Worm (Caenorhabditis elegans) whole organism, young adult: Measurements from ENCODE around the gene rig-1.

Source experiments
- C17E4.6 ChIP-seq: fragments of 200-800 bp; sonication (Bioruptor generic); IDR thresholded peaks from 2 replicates; pipeline ENCODE4 v1.3.6; 2022; ENCODE audit warnings: missing genetic modification reagents, missing genetic modification characterization, missing compliant biosample characterization
- F22D6.2 ChIP-seq: sonication (generic microtip); optimal IDR thresholded peaks from 2 replicates; lab custom pipeline; 2016; ENCODE audit warnings: mild to moderate bottlenecking, missing genetic modification characterization, missing compliant biosample characterization
- F23B12.7 ChIP-seq: sonication (generic microtip); optimal IDR thresholded peaks from 2 replicates; lab custom pipeline; 2017; ENCODE audit warnings: missing genetic modification characterization, mild to moderate bottlenecking, missing compliant biosample characterization, antibody characterized with exemption, moderate library complexity; ENCODE audit not compliant: insufficient read depth
- F49E8.2 ChIP-seq: sonication (generic microtip); optimal IDR thresholded peaks from 3 replicates; lab custom pipeline; 2017; ENCODE audit warnings: missing genetic modification characterization, mild to moderate bottlenecking, missing compliant biosample characterization, antibody characterized with exemption, moderate library complexity; ENCODE audit not compliant: insufficient read depth
- F52B5.7 ChIP-seq: sonication (generic microtip); optimal IDR thresholded peaks from 2 replicates; lab custom pipeline; 2016; ENCODE audit warnings: mild to moderate bottlenecking, missing genetic modification characterization, missing compliant biosample characterization
- Y67H2A.10 ChIP-seq: fragments of 200-800 bp; sonication (Bioruptor generic); conservative IDR thresholded peaks from 2 replicates; pipeline ENCODE4 v1.3.6; 2022; ENCODE audit warnings: missing genetic modification reagents, missing genetic modification characterization, missing compliant biosample characterization
- Y79H2A.3 ChIP-seq: fragments of 200-800 bp; sonication (Bioruptor generic); conservative IDR thresholded peaks from 2 replicates; pipeline ENCODE4 v1.3.6; 2022; ENCODE audit warnings: missing genetic modification reagents, missing genetic modification characterization, missing compliant biosample characterization
- ZK185.1 ChIP-seq: sonication (generic microtip); optimal IDR thresholded peaks from 2 replicates; lab custom pipeline; 2016; ENCODE audit warnings: mild to moderate bottlenecking, missing genetic modification characterization, missing compliant biosample characterization; ENCODE audit not compliant: poor library complexity, severe bottlenecking
- akir-1 ChIP-seq: fragments of 200-800 bp; sonication (Bioruptor generic); optimal IDR thresholded peaks from 2 replicates; lab custom pipeline; 2018; ENCODE audit warnings: mild to moderate bottlenecking, missing genetic modification characterization, moderate library complexity, missing compliant biosample characterization
- ama-1 ChIP-seq, 3 experiments: fragments of 150-350 bp in 1 of 3; sonication (generic microtip) in 2 of 3; optimal IDR thresholded peaks; 2 replicates each; lab custom pipeline; 2014 to 2018; ENCODE audit warnings: missing biosample characterization in 2 of 3, missing genetic modification characterization in 2 of 3, missing genetic modification reagents in 2 of 3
- cebp-2 ChIP-seq: fragments of 200-800 bp; sonication (Bioruptor generic); IDR thresholded peaks from 2 replicates; pipeline ENCODE4 v1.3.6; 2022; ENCODE audit warnings: missing genetic modification characterization, missing compliant biosample characterization
- ceh-40 ChIP-seq: fragments of 200-800 bp; sonication (Bioruptor generic); IDR thresholded peaks from 2 replicates; pipeline ENCODE4 v1.3.6; 2022; ENCODE audit warnings: missing genetic modification characterization, missing compliant biosample characterization
- ceh-58 ChIP-seq: fragments of 200-800 bp; sonication (Bioruptor generic); IDR thresholded peaks from 2 replicates; pipeline ENCODE4 v1.3.6; 2022; ENCODE audit warnings: missing genetic modification characterization, missing compliant biosample characterization
- ceh-91 ChIP-seq: fragments of 200-800 bp; sonication (Bioruptor generic); IDR thresholded peaks from 2 replicates; pipeline ENCODE4 v1.3.6; 2022; ENCODE audit warnings: missing genetic modification reagents, missing genetic modification characterization, missing compliant biosample characterization
- dpff-1 ChIP-seq: sonication (generic microtip); optimal IDR thresholded peaks from 2 replicates; lab custom pipeline; 2017; ENCODE audit warnings: mild to moderate bottlenecking, missing genetic modification characterization, missing compliant biosample characterization
- dpl-1 ChIP-seq: fragments of 150-350 bp; optimal IDR thresholded peaks from 2 replicates; lab custom pipeline; 2014; ENCODE audit warnings: missing biosample characterization, missing genetic modification reagents, missing genetic modification characterization
- egl-18 ChIP-seq: fragments of 200-800 bp; sonication (Bioruptor generic); IDR thresholded peaks from 2 replicates; pipeline ENCODE4 v1.3.6; 2022; ENCODE audit warnings: missing genetic modification reagents, missing genetic modification characterization, missing compliant biosample characterization
- ets-4 ChIP-seq: fragments of 200-800 bp; sonication (Bioruptor generic); optimal IDR thresholded peaks from 2 replicates; lab custom pipeline; 2018; ENCODE audit warnings: mild to moderate bottlenecking, missing genetic modification characterization, missing compliant biosample characterization
- gei-17 ChIP-seq: fragments of 200-800 bp; sonication (Bioruptor generic); optimal IDR thresholded peaks from 2 replicates; lab custom pipeline; 2018; ENCODE audit warnings: mild to moderate bottlenecking, missing genetic modification characterization, missing compliant biosample characterization
- hmg-1.2 ChIP-seq: fragments of 200-800 bp; sonication (Bioruptor generic); IDR thresholded peaks from 2 replicates; pipeline ENCODE4 v1.3.6; 2022; ENCODE audit warnings: missing genetic modification reagents, missing genetic modification characterization, missing compliant biosample characterization
- hsf-1 ChIP-seq: fragments of 200-800 bp; sonication (Bioruptor generic); IDR thresholded peaks from 2 replicates; pipeline ENCODE4 v1.3.6; 2022; ENCODE audit warnings: missing genetic modification reagents, missing genetic modification characterization, missing compliant biosample characterization
- let-607 ChIP-seq, 2 experiments: fragments of 200-800 bp in 1 of 2; sonication (Bioruptor generic) in 1 of 2; sonication (generic microtip) in 1 of 2; optimal IDR thresholded peaks; 2 replicates each; lab custom pipeline; 2016 to 2018; ENCODE audit warnings: mild to moderate bottlenecking in 2 of 2, missing compliant biosample characterization in 2 of 2, missing genetic modification characterization in 2 of 2, moderate library complexity in 2 of 2, missing genotype in 1 of 2
- lsy-27 ChIP-seq: sonication (generic microtip); optimal IDR thresholded peaks from 2 replicates; lab custom pipeline; 2017; ENCODE audit warnings: missing genetic modification characterization, mild to moderate bottlenecking, missing compliant biosample characterization, antibody characterized with exemption, missing genotype, borderline replicate concordance; ENCODE audit not compliant: insufficient read depth
- madf-3 ChIP-seq: fragments of 200-800 bp; sonication (Bioruptor generic); IDR thresholded peaks from 2 replicates; pipeline ENCODE4 v1.3.6; 2022; ENCODE audit warnings: missing genetic modification reagents, missing genetic modification characterization, missing compliant biosample characterization
- mcd-1 ChIP-seq: fragments of 200-800 bp; sonication (Bioruptor generic); IDR thresholded peaks from 2 replicates; pipeline ENCODE4 v1.3.6; 2022; ENCODE audit warnings: missing genetic modification reagents, missing genetic modification characterization, missing compliant biosample characterization
- pbrm-1 ChIP-seq: fragments of 200-800 bp; sonication (Bioruptor generic); IDR thresholded peaks from 2 replicates; pipeline ENCODE4 v1.3.6; 2022; ENCODE audit warnings: missing genetic modification reagents, missing genetic modification characterization, missing compliant biosample characterization
- rcor-1 ChIP-seq: fragments of 200-800 bp; sonication (Bioruptor generic); IDR thresholded peaks from 2 replicates; pipeline ENCODE4 v1.3.6; 2022; ENCODE audit warnings: missing genetic modification reagents, missing genetic modification characterization, missing compliant biosample characterization
- rec-8 ChIP-seq, 2 experiments: sonication (generic microtip); optimal IDR thresholded peaks; 2 replicates each; lab custom pipeline; 2016; ENCODE audit warnings: mild to moderate bottlenecking in 2 of 2, missing genetic modification characterization in 2 of 2, missing genetic modification reagents in 2 of 2, missing genotype in 2 of 2, missing biosample characterization in 1 of 2, missing compliant biosample characterization in 1 of 2, moderate library complexity in 1 of 2
- sea-2 ChIP-seq: fragments of 200-800 bp; sonication (Bioruptor generic); IDR thresholded peaks from 2 replicates; pipeline ENCODE4 v1.3.6; 2022; ENCODE audit warnings: missing genetic modification characterization, missing compliant biosample characterization
- snpc-1.1 ChIP-seq: sonication (generic microtip); optimal IDR thresholded peaks from 2 replicates; lab custom pipeline; 2017; ENCODE audit warnings: missing genetic modification characterization, mild to moderate bottlenecking, missing compliant biosample characterization, antibody characterized with exemption, moderate library complexity, missing genotype, missing genetic modification reagents; ENCODE audit not compliant: insufficient read depth
- snpc-3.4 ChIP-seq: sonication (generic microtip); optimal IDR thresholded peaks from 2 replicates; lab custom pipeline; 2017; ENCODE audit warnings: missing genetic modification characterization, mild to moderate bottlenecking, missing compliant biosample characterization, antibody characterized with exemption, moderate library complexity, missing genotype, missing genetic modification reagents
- snpc-4 ChIP-seq, 5 experiments: fragments of 150-350 bp in 1 of 5; sonication (generic microtip) in 4 of 5; optimal IDR thresholded peaks; 2 replicates each; lab custom pipeline; 2014 to 2018; ENCODE audit warnings: missing genetic modification characterization in 5 of 5, missing biosample characterization in 3 of 5, antibody characterized with exemption in 2 of 5, mild to moderate bottlenecking in 2 of 5, missing compliant biosample characterization in 2 of 5, missing genotype in 2 of 5, moderate library complexity in 2 of 5, missing genetic modification reagents in 1 of 5
- tbx-9 ChIP-seq: sonication (generic microtip); optimal IDR thresholded peaks from 2 replicates; lab custom pipeline; 2016; ENCODE audit warnings: borderline replicate concordance, missing genetic modification characterization, inconsistent platforms, missing compliant biosample characterization
- xnd-1 ChIP-seq: sonication (generic microtip); optimal IDR thresholded peaks from 2 replicates; lab custom pipeline; 2016; ENCODE audit warnings: missing genotype, missing genetic modification reagents, missing genetic modification characterization, missing compliant biosample characterization
- ztf-3 ChIP-seq: fragments of 200-800 bp; sonication (Bioruptor generic); optimal IDR thresholded peaks from 2 replicates; lab custom pipeline; 2018; ENCODE audit warnings: mild to moderate bottlenecking, missing genetic modification characterization, missing compliant biosample characterization

rig-1 gene

ce11 chrX:8697517-8697916 lies 37.1 kb downstream of the rig-1 start, which contains the start of gene frpr-8:
TSS of gene frpr-8 (plus strand) at chrX:8697817.
- TF ChIP-seq dpff-1 (tag; lab: Kevin White, UChicago) (no peak), xnd-1 (tag; lab: Kevin White, UChicago) (no peak)

- TF ChIP-seq F22D6.2 (tag; lab: Kevin White, UChicago) (no peak), F52B5.7 (tag; lab: Kevin White, UChicago) (no peak), snpc-3.4 (tag; lab: Kevin White, UChicago) (peak; percentile 30), sea-2 (GFP tag; lab: Robert Waterston, UW) (no peak), ceh-58 (no peak), lsy-27 (tag; lab: Kevin White, UChicago) (no peak), let-607 (tag; optimal IDR thresholded peaks at IDR 0.05; lab: Kevin White, UChicago) (no peak), mcd-1 (GFP tag; lab: Robert Waterston, UW) (no peak), tbx-9 (tag; lab: Kevin White, UChicago) (no peak), snpc-1.1 (tag; lab: Kevin White, UChicago) (peak; percentile 86), ama-1 (optimal IDR thresholded peaks at IDR 0.05; lab: Kevin White, UChicago) (no peak), ama-1 (GFP tag; optimal IDR thresholded peaks at IDR 0.05; lab: Kevin White, UChicago) (no peak), pbrm-1 (GFP tag; lab: Robert Waterston, UW) (no peak), madf-3 (GFP tag; lab: Robert Waterston, UW) (no peak), snpc-4 (GFP tag; optimal IDR thresholded peaks at IDR 0.05; lab: Kevin White, UChicago) (peak; percentile 63), snpc-4 (tag; optimal IDR thresholded peaks at IDR 0.05; lab: Kevin White, UChicago) (peak in 2 of 4 experiments; percentile 80 to 90), egl-18 (GFP tag; lab: Robert Waterston, UW) (no peak), F23B12.7 (tag; lab: Kevin White, UChicago) (no peak)
Measured at ce11 chrX:8703664-8704356, 43.4 kb downstream of the rig-1 start, which contains the start of gene jbts-14. TSS of gene jbts-14 (plus strand) at chrX:8704306.

ce11 chrX:8704830-8705229 lies 44.4 kb downstream of the rig-1 start:
- TF ChIP-seq rec-8 (tag; optimal IDR thresholded peaks at IDR 0.05; lab: Kevin White, UChicago) (no peak), ZK185.1 (tag; lab: Kevin White, UChicago) (no peak), hmg-1.2 (GFP tag; lab: Robert Waterston, UW) (no peak), Y67H2A.10 (no peak), C17E4.6 (no peak), snpc-3.4 (tag; lab: Kevin White, UChicago) (no peak), mcd-1 (GFP tag; lab: Robert Waterston, UW) (no peak), ceh-91 (no peak), akir-1 (GFP tag; lab: Kevin White, UChicago) (no peak), pbrm-1 (GFP tag; lab: Robert Waterston, UW) (no peak), snpc-1.1 (tag; lab: Kevin White, UChicago) (no peak), ceh-40 (no peak), cebp-2 (GFP tag; lab: Robert Waterston, UW) (no peak), hsf-1 (no peak), rcor-1 (no peak), gei-17 (GFP tag; lab: Kevin White, UChicago) (no peak)

- TF ChIP-seq dpl-1 (GFP tag; lab: Kevin White, UChicago) (no peak), F22D6.2 (tag; lab: Kevin White, UChicago) (no peak), F49E8.2 (tag; lab: Kevin White, UChicago) (no peak), Y79H2A.3 (GFP tag; lab: Robert Waterston, UW) (no peak), ztf-3 (GFP tag; lab: Kevin White, UChicago) (no peak), mcd-1 (GFP tag; lab: Robert Waterston, UW) (no peak), ets-4 (GFP tag; lab: Kevin White, UChicago) (no peak)
- TF ChIP-seq, all 124 proteins: peak for 0
Measured at ce11 chrX:8708053-8708452, 47.6 kb downstream of the rig-1 start, which contains the start of gene F53A9.3. TSS of gene F53A9.3 (plus strand) at chrX:8708353.
